Worm (Caenorhabditis elegans) whole organism, young adult: ENCODE measurements around the gene prmt-1.

Source experiments
- B0035.1 ChIP-seq: sonication (generic microtip); optimal IDR thresholded peaks from 2 replicates; lab custom pipeline; 2016; ENCODE audit warnings: missing genetic modification characterization, mild to moderate bottlenecking, missing compliant biosample characterization, missing genotype, missing genetic modification reagents
- B0261.1 ChIP-seq: sonication (generic microtip); optimal IDR thresholded peaks from 2 replicates; lab custom pipeline; 2016; ENCODE audit warnings: mild to moderate bottlenecking, missing genetic modification characterization, moderate library complexity, missing compliant biosample characterization
- F39B2.1 ChIP-seq: fragments of 200-800 bp; sonication (Bioruptor generic); IDR thresholded peaks from 2 replicates; pipeline ENCODE4 v1.3.6; 2022; ENCODE audit warnings: missing genetic modification reagents, missing genetic modification characterization, missing compliant biosample characterization
- T26A5.8 ChIP-seq: sonication (generic microtip); optimal IDR thresholded peaks from 2 replicates; lab custom pipeline; 2016; ENCODE audit warnings: missing genetic modification characterization, missing compliant biosample characterization
- athp-1 ChIP-seq: sonication (generic microtip); optimal IDR thresholded peaks from 2 replicates; lab custom pipeline; 2017; ENCODE audit warnings: mild to moderate bottlenecking, missing genetic modification characterization, missing compliant biosample characterization
- dpff-1 ChIP-seq: sonication (generic microtip); optimal IDR thresholded peaks from 2 replicates; lab custom pipeline; 2017; ENCODE audit warnings: mild to moderate bottlenecking, missing genetic modification characterization, missing compliant biosample characterization
- lin-54 ChIP-seq: fragments of 200-800 bp; sonication (Bioruptor generic); optimal IDR thresholded peaks from 2 replicates; lab custom pipeline; 2018; ENCODE audit warnings: mild to moderate bottlenecking, missing genetic modification characterization, missing compliant biosample characterization
- lir-1 ChIP-seq: fragments of 200-800 bp; sonication (Bioruptor generic); conservative IDR thresholded peaks from 2 replicates; pipeline ENCODE4 v1.3.6; 2022; ENCODE audit warnings: missing genetic modification reagents, missing genetic modification characterization, missing compliant biosample characterization
- madf-3 ChIP-seq: fragments of 200-800 bp; sonication (Bioruptor generic); IDR thresholded peaks from 2 replicates; pipeline ENCODE4 v1.3.6; 2022; ENCODE audit warnings: missing genetic modification reagents, missing genetic modification characterization, missing compliant biosample characterization
- nhr-120 ChIP-seq: fragments of 200-800 bp; sonication (Bioruptor generic); IDR thresholded peaks from 2 replicates; pipeline ENCODE4 v1.3.6; 2022; ENCODE audit warnings: missing genetic modification characterization, missing compliant biosample characterization
- pbrm-1 ChIP-seq: fragments of 200-800 bp; sonication (Bioruptor generic); IDR thresholded peaks from 2 replicates; pipeline ENCODE4 v1.3.6; 2022; ENCODE audit warnings: missing genetic modification reagents, missing genetic modification characterization, missing compliant biosample characterization

The prmt-1 gene

ce11 chrV:20220604-20221003 lies 48.9 kb downstream of the prmt-1 start:
- TF ChIP-seq B0035.1 (tag; lab: Kevin White, UChicago), result no peak
- TF ChIP-seq B0261.1, result no peak
- TF ChIP-seq madf-3 (GFP tag; lab: Robert Waterston, UW), result no peak
- no peak for TF ChIP-seq F39B2.1 (GFP tag; lab: Robert Waterston, UW)
- no peak for TF ChIP-seq lir-1 (GFP tag; lab: Robert Waterston, UW)
- no peak for TF ChIP-seq lin-54 (GFP tag; lab: Kevin White, UChicago)
- no peak for TF ChIP-seq T26A5.8
- no peak for TF ChIP-seq dpff-1 (tag; lab: Kevin White, UChicago)
- no peak for TF ChIP-seq athp-1
- no peak for TF ChIP-seq pbrm-1 (GFP tag; lab: Robert Waterston, UW)
- TF ChIP-seq nhr-120 (GFP tag; lab: Robert Waterston, UW), result no peak
